Fruit fly (Drosophila melanogaster) whole organism: ENCODE data around the gene Ythdf.

Source experiments
- Dll ChIP-seq: fragments of >200 bp; optimal IDR thresholded peaks from 2 replicates; lab custom pipeline; 2017
- EcR ChIP-seq, 2 experiments: fragments of >200 bp; optimal IDR thresholded peaks; 2 replicates each; lab custom pipeline; 2017; ENCODE audit warnings: missing biosample characterization in 2 of 2, missing genetic modification characterization in 2 of 2, missing genetic modification reagents in 2 of 2

- no peak for TF ChIP-seq Dll
- no peak for TF ChIP-seq EcR (GFP tag; optimal IDR thresholded peaks at IDR 0.05; lab: Kevin White, UChicago)
Measured at dm6 chr3R:24985029-24985685, 53.9 kb downstream of the Ythdf start.
